Worm (Caenorhabditis elegans): ENCODE measurements around the gene R151.2.

R151.2 gene

ce11 chrIII:7246389-7246788, 36.6 kb downstream of the R151.2 start:
- TF ChIP-seq nhr-237 (tag; optimal IDR thresholded peaks at IDR 0.05): no peak
- TF ChIP-seq blmp-1 (tag; optimal IDR thresholded peaks at IDR 0.05): no peak
- TF ChIP-seq hlh-1 (tag; optimal IDR thresholded peaks at IDR 0.05): no peak
- TF ChIP-seq nhr-28 (tag; optimal IDR thresholded peaks at IDR 0.05): no peak
- TF ChIP-seq mls-2 (tag; optimal IDR thresholded peaks at IDR 0.05): no peak
- no peak for TF ChIP-seq ham-2 (GFP tag; optimal IDR thresholded peaks at IDR 0.05)
- no peak for TF ChIP-seq nhr-2 (tag; optimal IDR thresholded peaks at IDR 0.05)
- no peak for TF ChIP-seq pha-4 (tag; optimal IDR thresholded peaks at IDR 0.05)
- TF ChIP-seq mep-1 (tag; optimal IDR thresholded peaks at IDR 0.05): no peak

- TF ChIP-seq elt-1 (tag; optimal IDR thresholded peaks at IDR 0.05; ENCODE audit: borderline replicate concordance, insufficient read depth): no peak
- TF ChIP-seq nhr-28 (tag; optimal IDR thresholded peaks at IDR 0.05): no peak
- no peak for TF ChIP-seq lin-13 (tag; optimal IDR thresholded peaks at IDR 0.05)
- no peak for TF ChIP-seq unc-120 (tag; optimal IDR thresholded peaks at IDR 0.05; ENCODE audit: poor library complexity, severe bottlenecking)
- TF ChIP-seq pha-4 (tag; optimal IDR thresholded peaks at IDR 0.05): no peak
- TF ChIP-seq unc-62 (GFP tag; optimal IDR thresholded peaks at IDR 0.05): no peak
- no peak for TF ChIP-seq nhr-76 (tag; optimal IDR thresholded peaks at IDR 0.05)
- TF ChIP-seq snpc-4 (tag; optimal IDR thresholded peaks at IDR 0.05): no peak
- TF ChIP-seq nhr-2 (tag; optimal IDR thresholded peaks at IDR 0.05): no peak
- no peak for TF ChIP-seq ces-1 (GFP tag; optimal IDR thresholded peaks at IDR 0.05)
- TF ChIP-seq drap-1 (GFP tag; optimal IDR thresholded peaks at IDR 0.05): no peak
- no peak for TF ChIP-seq flh-1 (GFP tag; optimal IDR thresholded peaks at IDR 0.05)
- TF ChIP-seq nhr-237 (tag; optimal IDR thresholded peaks at IDR 0.05): no peak
- no peak for TF ChIP-seq sem-2 (GFP tag; optimal IDR thresholded peaks at IDR 0.05)
- TF ChIP-seq mab-5 (tag; optimal IDR thresholded peaks at IDR 0.05): no peak
These were observed 38.0 kb downstream of the R151.2 start, which contains the start of gene zmp-6 for ce11 chrIII:7247740-7248139. zmp-6 (minus strand) TSS chrIII:7247840.

ce11 chrIII:7253669-7254068, 43.9 kb downstream of the R151.2 start:
- TF ChIP-seq sptf-1 (tag; optimal IDR thresholded peaks at IDR 0.05) (no peak), ces-1 (GFP tag; optimal IDR thresholded peaks at IDR 0.05) (peak; percentile 81)

- TF ChIP-seq unc-39 (tag; optimal IDR thresholded peaks at IDR 0.05): no peak
- TF ChIP-seq zip-8 (tag; optimal IDR thresholded peaks at IDR 0.05): no peak
- TF ChIP-seq ceh-39 (tag; optimal IDR thresholded peaks at IDR 0.05): no peak
- no peak for TF ChIP-seq mep-1 (tag; optimal IDR thresholded peaks at IDR 0.05)
- no peak for TF ChIP-seq ztf-11 (tag; optimal IDR thresholded peaks at IDR 0.05)
- no peak for TF ChIP-seq ham-2 (GFP tag; optimal IDR thresholded peaks at IDR 0.05)
- TF ChIP-seq hlh-1 (tag; optimal IDR thresholded peaks at IDR 0.05): no peak
- no peak for TF ChIP-seq nhr-12 (tag; optimal IDR thresholded peaks at IDR 0.05)
- no peak for TF ChIP-seq bed-3 (GFP tag; optimal IDR thresholded peaks at IDR 0.05)
These were observed 49.2 kb downstream of the R151.2 start, which contains the start of gene B0361.4 for ce11 chrIII:7258931-7259330. B0361.4 (plus strand) TSS chrIII:7258991.

- TF ChIP-seq drap-1 (GFP tag; optimal IDR thresholded peaks at IDR 0.05) (no peak), nhr-237 (tag; optimal IDR thresholded peaks at IDR 0.05) (no peak), nhr-2 (tag; optimal IDR thresholded peaks at IDR 0.05) (no peak), M03D4.4 (tag; optimal IDR thresholded peaks at IDR 0.05) (no peak), tbx-8 (GFP tag; optimal IDR thresholded peaks at IDR 0.05) (no peak), ceh-83 (GFP tag; optimal IDR thresholded peaks at IDR 0.05) (no peak), ces-1 (GFP tag; optimal IDR thresholded peaks at IDR 0.05) (peak; percentile 34)
These were observed 52.8 kb downstream of the R151.2 start for ce11 chrIII:7262592-7262991.

- TF ChIP-seq drap-1 (GFP tag; optimal IDR thresholded peaks at IDR 0.05) (no peak), ham-2 (GFP tag; optimal IDR thresholded peaks at IDR 0.05) (no peak), unc-39 (tag; optimal IDR thresholded peaks at IDR 0.05) (no peak), lsy-2 (tag; optimal IDR thresholded peaks at IDR 0.05) (no peak), elt-1 (tag; optimal IDR thresholded peaks at IDR 0.05; ENCODE audit: borderline replicate concordance, insufficient read depth) (no peak), unc-120 (tag; optimal IDR thresholded peaks at IDR 0.05; ENCODE audit: poor library complexity, severe bottlenecking) (no peak), ces-1 (GFP tag; optimal IDR thresholded peaks at IDR 0.05) (no peak), M03D4.4 (tag; optimal IDR thresholded peaks at IDR 0.05) (no peak), blmp-1 (tag; optimal IDR thresholded peaks at IDR 0.05) (no peak), pha-4 (tag; optimal IDR thresholded peaks at IDR 0.05) (no peak)
These were observed 53.3 kb downstream of the R151.2 start for ce11 chrIII:7263028-7263427.

Measured in whole organism, mixed stage, embryonic.